Fruit fly (Drosophila melanogaster) whole organism, pupa: ENCODE results near the gene Mitf.

Source experiments
- CG10348 ChIP-seq: fragments of 200-800 bp; sonication (Bioruptor generic); IDR thresholded peaks from 2 replicates; pipeline ENCODE4 v1.3.6; 2022; ENCODE audit warnings: missing biosample characterization, missing genetic modification characterization
- CG12605 ChIP-seq: fragments of 200-800 bp; sonication (Bioruptor generic); IDR thresholded peaks from 2 replicates; pipeline ENCODE4 v1.3.6; 2022; ENCODE audit warnings: missing biosample characterization, missing genetic modification characterization
- CG13204 ChIP-seq: fragments of 200-800 bp; sonication (Bioruptor generic); optimal IDR thresholded peaks from 2 replicates; lab custom pipeline; 2018; ENCODE audit warnings: missing biosample characterization, mild to moderate bottlenecking, missing genetic modification characterization, moderate library complexity
- CG14655 ChIP-seq: fragments of 200-800 bp; sonication (Bioruptor generic); optimal IDR thresholded peaks from 3 replicates; lab custom pipeline; 2017; ENCODE audit warnings: mild to moderate bottlenecking, missing biosample characterization, missing genetic modification reagents, missing genetic modification characterization
- CG15710 ChIP-seq: fragments of 200-800 bp; sonication (Bioruptor generic); optimal IDR thresholded peaks from 2 replicates; lab custom pipeline; 2018; ENCODE audit warnings: missing biosample characterization, mild to moderate bottlenecking, missing genetic modification characterization, moderate library complexity
- CG17806 ChIP-seq: fragments of 200-800 bp; sonication (Bioruptor generic); optimal IDR thresholded peaks from 2 replicates; lab custom pipeline; 2018; ENCODE audit warnings: missing biosample characterization, mild to moderate bottlenecking, missing genetic modification characterization, moderate library complexity
- CG32121 ChIP-seq: fragments of 200-800 bp; sonication (Bioruptor generic); IDR thresholded peaks from 2 replicates; pipeline ENCODE4 v1.3.6; 2022; ENCODE audit warnings: missing biosample characterization, missing genetic modification characterization
- CG34367 ChIP-seq: fragments of 200-800 bp; sonication (Bioruptor generic); optimal IDR thresholded peaks from 2 replicates; lab custom pipeline; 2018; ENCODE audit warnings: missing biosample characterization, mild to moderate bottlenecking, missing genetic modification characterization
- CG4496 ChIP-seq: fragments of 200-800 bp; sonication (Bioruptor generic); IDR thresholded peaks from 3 replicates; pipeline ENCODE4 v1.3.6; 2022; ENCODE audit warnings: missing biosample characterization, missing genetic modification characterization
- CG8159 ChIP-seq: fragments of 200-800 bp; sonication (Bioruptor generic); optimal IDR thresholded peaks from 3 replicates; lab custom pipeline; 2018; ENCODE audit warnings: missing biosample characterization, mild to moderate bottlenecking, missing genetic modification characterization, moderate library complexity
- CG8301 ChIP-seq: fragments of 200-800 bp; sonication (Bioruptor generic); optimal IDR thresholded peaks from 2 replicates; lab custom pipeline; 2018; ENCODE audit warnings: missing biosample characterization, mild to moderate bottlenecking, missing genetic modification characterization
- CG9948 ChIP-seq: fragments of 200-800 bp; sonication (Bioruptor generic); optimal IDR thresholded peaks from 2 replicates; lab custom pipeline; 2018; ENCODE audit warnings: missing biosample characterization, mild to moderate bottlenecking, missing genetic modification characterization, moderate library complexity
- D1 ChIP-seq: fragments of 200-800 bp; sonication (Bioruptor generic); optimal IDR thresholded peaks from 2 replicates; lab custom pipeline; 2018; ENCODE audit warnings: missing biosample characterization, mild to moderate bottlenecking, missing genetic modification characterization, moderate library complexity
- EcR ChIP-seq: fragments of 200-800 bp; sonication (Bioruptor generic); optimal IDR thresholded peaks from 3 replicates; lab custom pipeline; 2019; ENCODE audit warnings: missing biosample characterization, missing genetic modification characterization, mild to moderate bottlenecking, moderate library complexity, missing genetic modification reagents
- Ets98B ChIP-seq: fragments of 200-800 bp; sonication (Bioruptor generic); IDR thresholded peaks from 2 replicates; pipeline ENCODE4 v1.3.6; 2022; ENCODE audit warnings: missing biosample characterization, missing genetic modification characterization
- Pif1A ChIP-seq: fragments of 200-800 bp; sonication (Bioruptor generic); optimal IDR thresholded peaks from 3 replicates; lab custom pipeline; 2016; ENCODE audit warnings: missing biosample characterization, missing genetic modification characterization
- Pif1B ChIP-seq: fragments of 200-800 bp; sonication (Bioruptor generic); optimal IDR thresholded peaks from 3 replicates; lab custom pipeline; 2016; ENCODE audit warnings: missing biosample characterization, missing genetic modification characterization
- Snoo ChIP-seq: fragments of 200-800 bp; sonication (Bioruptor generic); optimal IDR thresholded peaks from 3 replicates; lab custom pipeline; 2017; ENCODE audit warnings: missing biosample characterization, mild to moderate bottlenecking, missing genetic modification characterization, inconsistent platforms
- fd96Ca ChIP-seq: fragments of 200-800 bp; sonication (Bioruptor generic); IDR thresholded peaks from 3 replicates; pipeline ENCODE4 v1.3.6; 2022; ENCODE audit warnings: missing biosample characterization, missing genetic modification characterization
- gl ChIP-seq: fragments of 200-800 bp; sonication (Bioruptor generic); optimal IDR thresholded peaks from 2 replicates; lab custom pipeline; 2018; ENCODE audit warnings: missing biosample characterization, mild to moderate bottlenecking, missing genetic modification characterization
- rn ChIP-seq: fragments of 200-800 bp; sonication (Bioruptor generic); IDR thresholded peaks from 2 replicates; pipeline ENCODE4 v1.3.6; 2022; ENCODE audit warnings: missing biosample characterization, missing genetic modification characterization

Mitf gene

dm6 chr4:1198599-1198998 lies at the start of gene Mitf:
Mitf (plus strand) TSS chr4:1198852.
- TF ChIP-seq Snoo (tag; lab: Kevin White, UChicago) = no peak
- no peak for TF ChIP-seq CG17806 (tag; lab: Kevin White, UChicago)
- no peak for TF ChIP-seq Pif1A (GFP tag; lab: Kevin White, UChicago)
- TF ChIP-seq CG8159 = no peak
- TF ChIP-seq EcR (GFP tag; lab: Kevin White, UChicago) = no peak
- TF ChIP-seq D1 (tag; lab: Kevin White, UChicago) = no peak
- TF ChIP-seq fd96Ca (GFP tag; lab: Robert Waterston, UW) = no peak
- TF ChIP-seq CG34367 (tag; lab: Kevin White, UChicago) = no peak
- no peak for TF ChIP-seq CG13204 (GFP tag; lab: Kevin White, UChicago)
- no peak for TF ChIP-seq gl (tag; lab: Kevin White, UChicago)
- no peak for TF ChIP-seq CG32121 (GFP tag; lab: Robert Waterston, UW)
- no peak for TF ChIP-seq CG8301 (tag; lab: Kevin White, UChicago)
- no peak for TF ChIP-seq rn (GFP tag; lab: Robert Waterston, UW)
- TF ChIP-seq CG9948 (tag; lab: Kevin White, UChicago) = no peak
- no peak for TF ChIP-seq CG4496 (GFP tag; lab: Robert Waterston, UW)
- TF ChIP-seq CG10348 (GFP tag; lab: Robert Waterston, UW) = no peak
- no peak for TF ChIP-seq CG12605

- TF ChIP-seq CG8301 (tag; lab: Kevin White, UChicago) (no peak), EcR (GFP tag; lab: Kevin White, UChicago) (no peak), CG12605 (no peak), CG9948 (tag; lab: Kevin White, UChicago) (no peak), CG13204 (GFP tag; lab: Kevin White, UChicago) (no peak), CG17806 (tag; lab: Kevin White, UChicago) (no peak), CG10348 (GFP tag; lab: Robert Waterston, UW) (no peak), Ets98B (GFP tag; lab: Robert Waterston, UW) (no peak), rn (GFP tag; lab: Robert Waterston, UW) (no peak), fd96Ca (GFP tag; lab: Robert Waterston, UW) (no peak), CG34367 (tag; lab: Kevin White, UChicago) (no peak), CG4496 (GFP tag; lab: Robert Waterston, UW) (no peak), Snoo (tag; lab: Kevin White, UChicago) (no peak), Pif1B (GFP tag; lab: Kevin White, UChicago) (no peak), gl (tag; lab: Kevin White, UChicago) (no peak), CG14655 (GFP tag; lab: Kevin White, UChicago) (no peak), CG15710 (no peak)
These were observed 42.4 kb upstream of the Mitf start for dm6 chr4:1156278-1156677.

- no peak for TF ChIP-seq EcR (GFP tag; lab: Kevin White, UChicago)
These were observed 36.6 kb upstream of the Mitf start, which contains the start of gene CG32017 for dm6 chr4:1162058-1162457. CG32017 (minus strand) TSS chr4:1162158.

dm6 chr4:1175156-1175555 lies 23.5 kb upstream of the Mitf start:
- TF ChIP-seq EcR (GFP tag; lab: Kevin White, UChicago) (no peak), Pif1B (GFP tag; lab: Kevin White, UChicago) (no peak), gl (tag; lab: Kevin White, UChicago) (no peak), Pif1A (GFP tag; lab: Kevin White, UChicago) (no peak), CG8301 (tag; lab: Kevin White, UChicago) (no peak), rn (GFP tag; lab: Robert Waterston, UW) (no peak), D1 (tag; lab: Kevin White, UChicago) (no peak), CG13204 (GFP tag; lab: Kevin White, UChicago) (no peak), Ets98B (GFP tag; lab: Robert Waterston, UW) (no peak), CG15710 (no peak), CG9948 (tag; lab: Kevin White, UChicago) (no peak), CG32121 (GFP tag; lab: Robert Waterston, UW) (no peak), CG17806 (tag; lab: Kevin White, UChicago) (no peak), CG34367 (tag; lab: Kevin White, UChicago) (no peak), CG14655 (GFP tag; lab: Kevin White, UChicago) (no peak), Snoo (tag; lab: Kevin White, UChicago) (no peak), CG8159 (no peak), CG12605 (no peak), CG10348 (GFP tag; lab: Robert Waterston, UW) (no peak)

DNA sequence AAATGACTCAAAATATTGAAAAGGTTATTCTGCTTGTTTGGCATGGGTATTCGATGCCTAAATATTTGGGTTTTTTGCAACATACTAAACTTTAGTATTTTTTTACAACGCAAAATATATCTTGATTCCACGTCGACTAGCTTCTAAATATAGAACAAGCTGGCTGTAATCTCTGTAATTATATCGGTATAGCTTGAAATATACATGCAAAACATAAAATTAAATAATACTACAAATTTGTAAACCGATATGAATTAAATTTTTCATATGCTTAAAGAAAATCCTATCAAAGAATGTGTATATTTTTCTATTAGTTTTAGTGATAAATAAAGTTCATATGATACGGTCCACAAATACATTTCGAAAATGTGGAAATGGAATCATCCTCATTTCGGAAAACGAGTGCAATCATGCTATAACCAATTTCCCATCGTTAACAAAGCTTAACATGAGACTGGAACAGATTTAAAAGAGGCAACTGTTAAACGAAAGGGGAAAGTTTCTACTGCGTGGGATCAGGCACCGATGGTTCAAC lies 17.0 kb upstream of the Mitf start, which contains the start of gene pho:
Gene pho (minus strand): TSS at position 38 of the 535 bp plus-strand sequence.
- TF ChIP-seq fd96Ca (GFP tag; lab: Robert Waterston, UW) (no peak), D1 (tag; lab: Kevin White, UChicago) (peak; percentile 60), Snoo (tag; lab: Kevin White, UChicago) (peak; percentile 28)

DNA sequence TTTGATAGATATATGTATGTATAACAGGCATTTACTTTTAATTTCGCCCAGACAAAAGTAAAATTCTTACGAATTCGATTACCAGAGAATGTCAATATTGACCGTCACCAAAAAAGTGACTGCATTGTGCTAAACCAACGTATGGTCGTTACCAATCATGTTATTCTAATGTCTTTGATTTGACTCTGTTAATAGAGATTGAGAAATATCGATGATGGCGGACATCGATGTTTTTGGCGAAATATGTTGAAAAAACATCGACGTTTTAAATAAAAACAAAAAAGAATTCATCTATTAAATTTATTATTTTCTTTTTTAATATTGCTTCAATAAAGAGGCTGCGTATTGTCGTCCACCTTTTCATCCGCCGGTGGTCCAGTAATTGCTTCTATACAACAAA lies 15.8 kb upstream of the Mitf start:
- no peak for TF ChIP-seq gl (tag; lab: Kevin White, UChicago)
- TF ChIP-seq CG17806 (tag; lab: Kevin White, UChicago) = no peak
- no peak for TF ChIP-seq CG8301 (tag; lab: Kevin White, UChicago)
- TF ChIP-seq D1 (tag; lab: Kevin White, UChicago) = no peak
- TF ChIP-seq CG10348 (GFP tag; lab: Robert Waterston, UW) = no peak
- TF ChIP-seq Pif1B (GFP tag; lab: Kevin White, UChicago) = no peak
- no peak for TF ChIP-seq CG8159
- TF ChIP-seq fd96Ca (GFP tag; lab: Robert Waterston, UW) = no peak
- TF ChIP-seq CG13204 (GFP tag; lab: Kevin White, UChicago) = no peak
- TF ChIP-seq CG32121 (GFP tag; lab: Robert Waterston, UW) = no peak
- no peak for TF ChIP-seq CG14655 (GFP tag; lab: Kevin White, UChicago)
- no peak for TF ChIP-seq Pif1A (GFP tag; lab: Kevin White, UChicago)
- TF ChIP-seq CG34367 (tag; lab: Kevin White, UChicago) = no peak
- TF ChIP-seq CG12605 = no peak
- TF ChIP-seq CG9948 (tag; lab: Kevin White, UChicago) = no peak
- TF ChIP-seq CG4496 (GFP tag; lab: Robert Waterston, UW) = no peak
- no peak for TF ChIP-seq EcR (GFP tag; lab: Kevin White, UChicago)
- no peak for TF ChIP-seq Ets98B (GFP tag; lab: Robert Waterston, UW)
